Fruit fly (Drosophila melanogaster): ENCODE data around the gene psidin.

dm6 chr3R:20066435-20066834 lies 44.9 kb downstream of the psidin start:
- TF ChIP-seq jing (GFP tag; optimal IDR thresholded peaks at IDR 0.05) (no peak), YL-1 (GFP tag; optimal IDR thresholded peaks at IDR 0.05) (no peak), CG8944 (GFP tag; optimal IDR thresholded peaks at IDR 0.05) (no peak), Rfx (GFP tag; IDR thresholded peaks at IDR 0.05) (no peak), CG1603 (tag; optimal IDR thresholded peaks at IDR 0.05) (no peak), CG3838 (GFP tag; optimal IDR thresholded peaks at IDR 0.05) (no peak), insv (GFP tag; optimal IDR thresholded peaks at IDR 0.05) (no peak), E2f1 (GFP tag; IDR thresholded peaks at IDR 0.05) (no peak), usp (GFP tag; optimal IDR thresholded peaks at IDR 0.05) (no peak), CG7786 (GFP tag; optimal IDR thresholded peaks at IDR 0.05) (no peak), CG14050 (GFP tag; IDR thresholded peaks at IDR 0.05) (no peak)

Measured in whole organism, embryonic.